Worm (Caenorhabditis elegans) whole organism, L4 larva: ENCODE measurements around the gene str-113.

Experiments
- duxl-1 ChIP-seq: sonication (generic microtip); optimal IDR thresholded peaks from 2 replicates; lab custom pipeline; 2016; ENCODE audit warnings: mild to moderate bottlenecking, missing genetic modification characterization, moderate library complexity, missing compliant biosample characterization; ENCODE audit not compliant: poor library complexity
- egl-27 ChIP-seq: sonication (generic microtip); optimal IDR thresholded peaks from 3 replicates; lab custom pipeline; 2017; ENCODE audit warnings: missing biosample characterization, missing genetic modification reagents, missing genetic modification characterization
- mdl-1 ChIP-seq, 2 experiments: fragments of 150-350 bp in 1 of 2; sonication (generic microtip) in 1 of 2; optimal IDR thresholded peaks; 2 replicates each; lab custom pipeline; 2014 to 2017; ENCODE audit warnings: missing biosample characterization in 2 of 2, missing genetic modification characterization in 2 of 2
- nhr-28 ChIP-seq: fragments of 150-350 bp; optimal IDR thresholded peaks from 2 replicates; lab custom pipeline; 2014; ENCODE audit warnings: missing biosample characterization, missing genetic modification characterization
- nhr-6 ChIP-seq: fragments of 150-350 bp; optimal IDR thresholded peaks from 2 replicates; lab custom pipeline; 2014; ENCODE audit warnings: missing biosample characterization, missing genetic modification characterization
- set-16 ChIP-seq: fragments of 200-800 bp; sonication (Bioruptor generic); IDR thresholded peaks from 2 replicates; pipeline ENCODE4 v1.3.6; 2022; ENCODE audit warnings: missing genetic modification reagents, missing genetic modification characterization, missing compliant biosample characterization
- vab-7 ChIP-seq: fragments of 200-800 bp; sonication (Bioruptor generic); IDR thresholded peaks from 2 replicates; pipeline ENCODE4 v1.3.6; 2022; ENCODE audit warnings: missing genetic modification reagents, missing genetic modification characterization, missing compliant biosample characterization

str-113 gene

DNA sequence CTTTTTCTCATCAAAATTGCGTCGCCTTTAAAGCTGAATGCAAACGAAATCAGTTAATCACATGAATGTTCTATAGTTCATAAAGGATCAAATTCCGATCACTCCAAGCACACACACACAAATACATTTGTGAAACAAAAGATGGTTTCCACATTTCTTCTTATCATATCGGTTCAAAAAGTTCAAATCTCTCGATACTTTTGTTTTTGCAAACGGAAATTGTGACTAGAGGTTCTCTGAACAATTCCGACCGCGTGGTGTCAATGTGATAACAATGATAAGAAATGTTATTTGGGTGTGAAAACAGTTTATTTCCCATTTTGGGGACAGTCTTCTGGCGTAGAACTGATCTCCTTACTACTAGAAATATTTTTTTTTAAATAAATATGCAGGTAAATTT lies 49.9 kb downstream of the str-113 start (continued):
- TF ChIP-seq vab-7 (GFP tag; lab: Robert Waterston, UW) (no peak), duxl-1 (tag; lab: Kevin White, UChicago) (no peak), egl-27 (no peak), nhr-6 (tag; lab: Kevin White, UChicago) (no peak), set-16 (GFP tag; lab: Robert Waterston, UW) (no peak), mdl-1 (tag; optimal IDR thresholded peaks at IDR 0.05; lab: Kevin White, UChicago) (peak in 1 of 2 experiments; percentile 46), nhr-28 (tag; lab: Kevin White, UChicago) (peak; percentile 93)
- TF ChIP-seq, all 104 proteins: peak for 4
